Fruit fly (Drosophila melanogaster): ENCODE results near the gene gpp.

dm6 chr3R:6375944-6376343 lies 30.7 kb upstream of the gpp start, which contains the start of gene CRAT:
- TF ChIP-seq CTCF (optimal IDR thresholded peaks at IDR 0.05) (no peak), CG8478 (optimal IDR thresholded peaks at IDR 0.05) (no peak)
